Fruit fly (Drosophila melanogaster): ENCODE data around the gene tow.
A peak's percentile ranks its signal among the peaks of the same experiment; 100 is the strongest.

tow gene

DNA sequence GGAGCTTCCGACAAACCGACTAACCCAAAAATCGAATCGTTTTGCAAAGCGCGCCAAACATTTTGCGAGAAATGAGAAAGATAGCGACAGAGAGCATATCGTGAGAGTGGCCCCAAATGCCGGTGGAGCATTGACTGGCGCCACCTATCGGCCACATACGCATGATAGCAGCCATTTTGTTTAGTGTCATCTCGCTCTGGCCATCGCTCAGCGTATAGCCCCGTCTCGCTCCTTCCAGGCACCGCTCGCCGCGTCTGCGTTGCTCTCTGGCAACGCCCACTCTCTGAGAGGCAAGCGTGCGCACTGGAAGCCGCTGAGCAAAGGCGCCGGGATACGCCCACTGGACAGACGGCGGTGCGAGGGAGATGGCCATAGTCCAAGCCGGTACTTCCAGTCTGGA, 38.7 kb upstream of the tow start (continued):
- TF ChIP-seq CG1603 (tag; optimal IDR thresholded peaks at IDR 0.05) (peak; percentile 15), CG6813 (GFP tag; optimal IDR thresholded peaks at IDR 0.05) (no peak), E2f1 (GFP tag; IDR thresholded peaks at IDR 0.05) (peak; percentile 22; the same call in 1 of the 2 replicates), ap (GFP tag; IDR thresholded peaks at IDR 0.05) (no peak; the same call in 1 of the 2 replicates), kah (GFP tag; optimal IDR thresholded peaks at IDR 0.05) (peak; percentile 5), twi (tag; optimal IDR thresholded peaks at IDR 0.05) (peak; percentile 46), Nf-YB (GFP tag; optimal IDR thresholded peaks at IDR 0.05) (peak; percentile 97), tin (GFP tag; optimal IDR thresholded peaks at IDR 0.05) (no peak), Abd-B (GFP tag; optimal IDR thresholded peaks at IDR 0.05) (no peak), gcm2 (GFP tag; optimal IDR thresholded peaks at IDR 0.05) (no peak), CG7963 (GFP tag; IDR thresholded peaks at IDR 0.05; ENCODE audit: partially characterized antibody) (no peak), CG5245 (GFP tag; optimal IDR thresholded peaks at IDR 0.05) (no peak), yki (optimal IDR thresholded peaks at IDR 0.05) (peak; percentile 64), CG30403 (GFP tag; optimal IDR thresholded peaks at IDR 0.05) (no peak), CG10366 (GFP tag; IDR thresholded peaks at IDR 0.05) (0 out of 2 replicates have a peak, but pooled peaks have one; percentile 26), CoRest (tag; optimal IDR thresholded peaks at IDR 0.05) (peak; percentile 68), CG4820 (GFP tag; optimal IDR thresholded peaks at IDR 0.05) (no peak), CG1792 (GFP tag; optimal IDR thresholded peaks at IDR 0.05) (no peak), ttk (GFP tag; IDR thresholded peaks at IDR 0.05) (no peak), CG31388 (GFP tag; optimal IDR thresholded peaks at IDR 0.05) (no peak), CG32772 (GFP tag; IDR thresholded peaks at IDR 0.05) (no peak), chif (GFP tag; optimal IDR thresholded peaks at IDR 0.05) (peak in 1 of 2 experiments; percentile 45), CG12942 (GFP tag; optimal IDR thresholded peaks at IDR 0.05) (no peak), Hr39 (optimal IDR thresholded peaks at IDR 0.05) (no peak), CG8281 (tag; optimal IDR thresholded peaks at IDR 0.05) (no peak), BEAF-32 (GFP tag; optimal IDR thresholded peaks at IDR 0.05) (no peak), ci (GFP tag; IDR thresholded peaks at IDR 0.05) (peak; percentile 79; the same call in 2 of the 3 replicates), Aef1 (GFP tag; IDR thresholded peaks at IDR 0.05) (no peak), D19A (tag; optimal IDR thresholded peaks at IDR 0.05) (no peak), mirr (GFP tag; optimal IDR thresholded peaks at IDR 0.05) (peak; percentile 54)

DNA sequence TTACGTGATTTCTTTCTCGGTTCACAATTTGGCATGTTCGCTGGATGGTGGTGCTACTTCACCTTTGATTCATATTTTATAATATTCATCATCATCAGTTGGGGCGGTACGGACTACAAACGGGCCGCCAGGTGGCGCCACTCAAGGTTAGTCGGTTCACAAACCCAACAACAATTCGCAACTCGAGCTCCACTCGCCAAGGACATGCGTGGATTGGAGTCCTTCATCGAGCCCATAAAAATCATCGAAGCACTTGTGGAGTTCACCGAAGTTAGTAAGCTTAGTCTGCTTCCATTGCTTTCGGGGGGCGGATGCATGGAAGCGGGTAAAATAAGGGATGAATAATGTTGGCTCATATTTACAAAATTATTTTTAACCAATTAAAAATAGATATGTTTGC, 35.9 kb upstream of the tow start:
- TF ChIP-seq CG13287 (GFP tag; IDR thresholded peaks at IDR 0.05; ENCODE audit: partially characterized antibody): no peak
- peak; percentile 82 for TF ChIP-seq scrt (GFP tag; optimal IDR thresholded peaks at IDR 0.05)
- TF ChIP-seq CG15514 (GFP tag; optimal IDR thresholded peaks at IDR 0.05): peak; percentile 30
- no peak for TF ChIP-seq en (GFP tag; optimal IDR thresholded peaks at IDR 0.05)
- TF ChIP-seq abd-A (tag; optimal IDR thresholded peaks at IDR 0.05): peak; percentile 43
- peak; percentile 86 for TF ChIP-seq CG13894 (tag; optimal IDR thresholded peaks at IDR 0.05)
- TF ChIP-seq stwl (tag; optimal IDR thresholded peaks at IDR 0.05): peak; percentile 15
- no peak for TF ChIP-seq CG17612 (GFP tag; IDR thresholded peaks at IDR 0.05)
- peak; percentile 29 for TF ChIP-seq Jarid2 (GFP tag; optimal IDR thresholded peaks at IDR 0.05)
- TF ChIP-seq dmrt11E (tag; optimal IDR thresholded peaks at IDR 0.05): no peak
- TF ChIP-seq Blimp-1 (GFP tag; optimal IDR thresholded peaks at IDR 0.05): no peak
- TF ChIP-seq unc-4 (GFP tag; IDR thresholded peaks at IDR 0.05; ENCODE audit: partially characterized antibody): no peak
- TF ChIP-seq her (GFP tag; optimal IDR thresholded peaks at IDR 0.05): no peak
- TF ChIP-seq eyg (GFP tag; optimal IDR thresholded peaks at IDR 0.05): no peak
- no peak for TF ChIP-seq CG4730 (GFP tag; IDR thresholded peaks at IDR 0.05)
- peak; percentile 28 for TF ChIP-seq pita (GFP tag; optimal IDR thresholded peaks at IDR 0.05)
- no peak for TF ChIP-seq cad (GFP tag; optimal IDR thresholded peaks at IDR 0.05)
- no peak for TF ChIP-seq CG6683 (GFP tag; optimal IDR thresholded peaks at IDR 0.05)
- TF ChIP-seq slbo (GFP tag; IDR thresholded peaks at IDR 0.05): peak; percentile 11; the same call in 1 of the 2 replicates
- TF ChIP-seq bowl (GFP tag; IDR thresholded peaks at IDR 0.05): no peak
- TF ChIP-seq CG6791 (GFP tag; IDR thresholded peaks at IDR 0.05; ENCODE audit: partially characterized antibody): peak; percentile 52; the same call in 1 of the 3 replicates
- 0 out of 3 replicates have a peak, but pooled peaks have one; percentile 10 for TF ChIP-seq zfh1 (GFP tag; IDR thresholded peaks at IDR 0.05)
- TF ChIP-seq CG15696 (tag; optimal IDR thresholded peaks at IDR 0.05): no peak
